Worm (Caenorhabditis elegans) whole organism, L2 larva: Measurements from ENCODE around the gene F59B1.2.

Experiments used
- ama-1 ChIP-seq: fragments of 150-350 bp; optimal IDR thresholded peaks from 2 replicates; lab custom pipeline; 2018; ENCODE audit warnings: inconsistent platforms
- egl-27 ChIP-seq: sonication (generic microtip); optimal IDR thresholded peaks from 3 replicates; lab custom pipeline; 2017; ENCODE audit warnings: missing biosample characterization, missing genetic modification reagents, missing genetic modification characterization
- lin-39 ChIP-seq: fragments of 150-350 bp; optimal IDR thresholded peaks from 2 replicates; lab custom pipeline; 2014; ENCODE audit warnings: missing biosample characterization, missing genetic modification reagents, missing genetic modification characterization
- nhr-11 ChIP-seq: fragments of 150-350 bp; optimal IDR thresholded peaks from 2 replicates; lab custom pipeline; 2014; ENCODE audit warnings: missing biosample characterization, missing genetic modification characterization
- nhr-237 ChIP-seq: fragments of 150-350 bp; optimal IDR thresholded peaks from 2 replicates; lab custom pipeline; 2014; ENCODE audit warnings: missing biosample characterization, missing genetic modification characterization
- sem-4 ChIP-seq: fragments of 150-350 bp; optimal IDR thresholded peaks from 2 replicates; lab custom pipeline; 2014; ENCODE audit warnings: missing biosample characterization, missing genetic modification reagents, missing genetic modification characterization
- skn-1 ChIP-seq: sonication (generic microtip); optimal IDR thresholded peaks from 2 replicates; lab custom pipeline; 2017; ENCODE audit warnings: missing biosample characterization, missing genetic modification characterization
- snpc-4 ChIP-seq: fragments of 150-350 bp; optimal IDR thresholded peaks from 2 replicates; lab custom pipeline; 2014; ENCODE audit warnings: missing biosample characterization, missing genetic modification characterization
- unc-55 ChIP-seq: fragments of 150-350 bp; sonication (generic microtip); optimal IDR thresholded peaks from 3 replicates; lab custom pipeline; 2014; ENCODE audit warnings: missing biosample characterization, missing genetic modification reagents, missing genetic modification characterization
- ztf-4 ChIP-seq: fragments of 150-350 bp; optimal IDR thresholded peaks from 2 replicates; lab custom pipeline; 2014; ENCODE audit warnings: missing biosample characterization, missing genetic modification characterization

ce11 chrV:3594936-3595335 is 38.2 kb upstream of the F59B1.2 start, which contains the start of gene srh-213:
- TF ChIP-seq egl-27 (tag; lab: Kevin White, UChicago) (no peak), unc-55 (GFP tag; lab: Kevin White, UChicago) (no peak), nhr-11 (tag; lab: Kevin White, UChicago) (no peak), lin-39 (no peak), sem-4 (tag; lab: Kevin White, UChicago) (no peak), nhr-237 (tag; lab: Kevin White, UChicago) (no peak), ztf-4 (tag; lab: Kevin White, UChicago) (no peak), ama-1 (lab: Kevin White, UChicago) (no peak), skn-1 (tag; lab: Kevin White, UChicago) (no peak), snpc-4 (no peak)
